Fruit fly (Drosophila melanogaster) whole organism, embryonic: ENCODE data around the gene CG5254.

Experiments used
- Adf1 ChIP-seq: fragments of 200-800 bp; sonication (Bioruptor generic); IDR thresholded peaks from 2 replicates; pipeline ENCODE4 v1.3.6; 2022; ENCODE audit warnings: missing biosample characterization, missing genetic modification characterization
- CG10959 ChIP-seq: fragments of 200-800 bp; sonication (Bioruptor generic); IDR thresholded peaks from 2 replicates; pipeline ENCODE4 v1.3.6; 2022; ENCODE audit warnings: missing biosample characterization, missing genetic modification characterization
- CG11247 ChIP-seq: fragments of 200-800 bp; sonication (Bioruptor generic); IDR thresholded peaks from 2 replicates; pipeline ENCODE4 v1.3.6; 2022; ENCODE audit warnings: missing biosample characterization, missing genetic modification characterization
- CG11560 ChIP-seq: fragments of 200-800 bp; sonication (Bioruptor generic); IDR thresholded peaks from 3 replicates; pipeline ENCODE4 v1.3.6; 2022; ENCODE audit warnings: missing biosample characterization, missing genetic modification characterization
- CG11695 ChIP-seq: fragments of 200-800 bp; sonication (Bioruptor generic); IDR thresholded peaks from 3 replicates; pipeline ENCODE4 v1.3.6; 2022; ENCODE audit warnings: missing biosample characterization, missing genetic modification characterization
- CG12236 ChIP-seq: fragments of 200-800 bp; sonication (Bioruptor generic); optimal IDR thresholded peaks from 2 replicates; lab custom pipeline; 2016; ENCODE audit warnings: missing biosample characterization, missing genetic modification characterization
- CG13287 ChIP-seq: fragments of 200-800 bp; sonication (Bioruptor generic); IDR thresholded peaks from 2 replicates; pipeline ENCODE4 v1.3.6; 2022; ENCODE audit warnings: missing biosample characterization, missing genetic modification characterization; ENCODE audit not compliant: partially characterized antibody
- CG13296 ChIP-seq: fragments of 200-800 bp; sonication (Bioruptor generic); optimal IDR thresholded peaks from 3 replicates; lab custom pipeline; 2018; ENCODE audit warnings: missing biosample characterization, mild to moderate bottlenecking, missing genetic modification characterization
- CG13775 ChIP-seq: fragments of 200-800 bp; sonication (Bioruptor generic); optimal IDR thresholded peaks from 3 replicates; lab custom pipeline; 2017; ENCODE audit warnings: missing biosample characterization, mild to moderate bottlenecking, missing genetic modification characterization
- CG15479 ChIP-seq: fragments of 200-800 bp; sonication (Bioruptor generic); optimal IDR thresholded peaks from 3 replicates; lab custom pipeline; 2019; ENCODE audit warnings: missing biosample characterization, mild to moderate bottlenecking, missing genetic modification characterization, moderate library complexity
- CG1603 ChIP-seq: fragments of 200-800 bp; sonication (Bioruptor generic); optimal IDR thresholded peaks from 2 replicates; lab custom pipeline; 2019; ENCODE audit warnings: missing biosample characterization, mild to moderate bottlenecking, missing genetic modification characterization, moderate library complexity
- CG17912 ChIP-seq: fragments of 200-800 bp; sonication (Bioruptor generic); optimal IDR thresholded peaks from 2 replicates; lab custom pipeline; 2018; ENCODE audit warnings: missing biosample characterization, mild to moderate bottlenecking, missing genetic modification characterization
- CG30431 ChIP-seq: fragments of 200-800 bp; sonication (Bioruptor generic); optimal IDR thresholded peaks from 2 replicates; lab custom pipeline; 2017; ENCODE audit warnings: missing biosample characterization, missing genetic modification characterization
- CG31388 ChIP-seq: fragments of 200-800 bp; sonication (Bioruptor generic); optimal IDR thresholded peaks from 2 replicates; lab custom pipeline; 2016; ENCODE audit warnings: missing biosample characterization, missing genetic modification characterization
- CG3407 ChIP-seq: fragments of 200-800 bp; sonication (Bioruptor generic); optimal IDR thresholded peaks from 2 replicates; lab custom pipeline; 2018; ENCODE audit warnings: missing biosample characterization, mild to moderate bottlenecking, missing genetic modification characterization
- CG7372 ChIP-seq: fragments of 200-800 bp; sonication (Bioruptor generic); IDR thresholded peaks from 2 replicates; pipeline ENCODE4 v1.3.6; 2022; ENCODE audit warnings: missing biosample characterization, missing genetic modification characterization
- CG8281 ChIP-seq: fragments of 200-800 bp; sonication (Bioruptor generic); optimal IDR thresholded peaks from 2 replicates; lab custom pipeline; 2018; ENCODE audit warnings: missing biosample characterization, mild to moderate bottlenecking, missing genetic modification characterization, moderate library complexity
- CG9609 ChIP-seq: fragments of 200-800 bp; sonication (Bioruptor generic); optimal IDR thresholded peaks from 3 replicates; lab custom pipeline; 2016; ENCODE audit warnings: missing biosample characterization, missing genetic modification characterization
- CG9797 ChIP-seq: fragments of 200-800 bp; sonication (Bioruptor generic); optimal IDR thresholded peaks from 3 replicates; lab custom pipeline; 2018; ENCODE audit warnings: missing biosample characterization, mild to moderate bottlenecking, missing genetic modification characterization
- Eip74EF ChIP-seq, 2 experiments: fragments of 200-800 bp in 1 of 2; fragments of >200 bp in 1 of 2; sonication (Bioruptor generic) in 1 of 2; optimal IDR thresholded peaks; 2 replicates each; lab custom pipeline; 2017 to 2019; ENCODE audit warnings: missing biosample characterization in 2 of 2, missing genetic modification characterization in 2 of 2, mild to moderate bottlenecking in 1 of 2, moderate library complexity in 1 of 2
- Hsf ChIP-seq: fragments of 200-800 bp; sonication (Bioruptor generic); optimal IDR thresholded peaks from 3 replicates; lab custom pipeline; 2016; ENCODE audit warnings: missing biosample characterization, missing genetic modification characterization
- Max ChIP-seq: fragments of 200-800 bp; sonication (Bioruptor generic); optimal IDR thresholded peaks from 2 replicates; lab custom pipeline; 2016; ENCODE audit warnings: missing biosample characterization, mild to moderate bottlenecking, missing genetic modification characterization
- Myb ChIP-seq: fragments of 200-800 bp; sonication (Bioruptor generic); optimal IDR thresholded peaks from 2 replicates; lab custom pipeline; 2016; ENCODE audit warnings: missing biosample characterization, missing genetic modification characterization
- NK7.1 ChIP-seq: fragments of 200-800 bp; sonication (Bioruptor generic); optimal IDR thresholded peaks from 3 replicates; lab custom pipeline; 2016; ENCODE audit warnings: missing biosample characterization, missing genetic modification characterization
- Nf-YB ChIP-seq: fragments of 200-800 bp; sonication (Bioruptor generic); optimal IDR thresholded peaks from 3 replicates; lab custom pipeline; 2019; ENCODE audit warnings: missing biosample characterization, mild to moderate bottlenecking, missing genetic modification characterization, moderate library complexity
- Oli ChIP-seq: fragments of 200-800 bp; sonication (Bioruptor generic); optimal IDR thresholded peaks from 2 replicates; lab custom pipeline; 2018; ENCODE audit warnings: missing biosample characterization, mild to moderate bottlenecking, missing genetic modification characterization, moderate library complexity
- Pdp1 ChIP-seq, 2 experiments: fragments of 200-800 bp; sonication (Bioruptor generic); optimal IDR thresholded peaks; 3 replicates each; lab custom pipeline; 2016; ENCODE audit warnings: missing biosample characterization in 2 of 2, missing genetic modification characterization in 2 of 2, mild to moderate bottlenecking in 1 of 2, moderate library complexity in 1 of 2
- aop ChIP-seq: fragments of 200-800 bp; sonication (Bioruptor generic); IDR thresholded peaks from 2 replicates; pipeline ENCODE4 v1.3.6; 2022; ENCODE audit warnings: missing biosample characterization, missing genetic modification characterization
- ap ChIP-seq: fragments of 200-800 bp; sonication (Bioruptor generic); IDR thresholded peaks from 2 replicates; pipeline ENCODE4 v1.3.6; 2022; ENCODE audit warnings: missing biosample characterization, missing genetic modification characterization
- ato ChIP-seq: fragments of 200-800 bp; sonication (Bioruptor generic); IDR thresholded peaks from 2 replicates; pipeline ENCODE4 v1.3.6; 2022; ENCODE audit warnings: missing biosample characterization, missing genetic modification characterization; ENCODE audit not compliant: partially characterized antibody
- cato ChIP-seq: fragments of 200-800 bp; sonication (Bioruptor generic); optimal IDR thresholded peaks from 2 replicates; lab custom pipeline; 2016; ENCODE audit warnings: missing biosample characterization, missing genetic modification characterization, borderline replicate concordance
- cg ChIP-seq: fragments of 200-800 bp; sonication (Bioruptor generic); optimal IDR thresholded peaks from 3 replicates; lab custom pipeline; 2019; ENCODE audit warnings: missing biosample characterization, mild to moderate bottlenecking, missing genetic modification characterization, moderate library complexity
- chif ChIP-seq, 2 experiments: fragments of 200-800 bp; sonication (Bioruptor generic); optimal IDR thresholded peaks; 3 replicates each; lab custom pipeline; 2016; ENCODE audit warnings: missing biosample characterization in 2 of 2, missing genetic modification characterization in 2 of 2
- chn ChIP-seq: fragments of 200-800 bp; sonication (Bioruptor generic); optimal IDR thresholded peaks from 2 replicates; lab custom pipeline; 2016; ENCODE audit warnings: missing biosample characterization, missing genetic modification characterization
- ci ChIP-seq: fragments of 200-800 bp; sonication (Bioruptor generic); IDR thresholded peaks from 3 replicates; pipeline ENCODE4 v1.3.6; 2022; ENCODE audit warnings: missing biosample characterization, missing genetic modification characterization
- da ChIP-seq: fragments of 200-800 bp; sonication (Bioruptor generic); optimal IDR thresholded peaks from 2 replicates; lab custom pipeline; 2016; ENCODE audit warnings: missing biosample characterization, missing genetic modification characterization
- dm ChIP-seq: fragments of 200-800 bp; sonication (Bioruptor generic); optimal IDR thresholded peaks from 3 replicates; lab custom pipeline; 2016; ENCODE audit warnings: missing biosample characterization, missing genetic modification characterization
- gfzf ChIP-seq: fragments of 200-800 bp; sonication (Bioruptor generic); optimal IDR thresholded peaks from 2 replicates; lab custom pipeline; 2016; ENCODE audit warnings: missing biosample characterization, mild to moderate bottlenecking, missing genetic modification characterization, moderate library complexity
- her ChIP-seq: fragments of 200-800 bp; sonication (Bioruptor generic); optimal IDR thresholded peaks from 2 replicates; lab custom pipeline; 2016; ENCODE audit warnings: missing biosample characterization, missing genetic modification characterization
- hkb ChIP-seq, 2 experiments: fragments of 200-800 bp in 1 of 2; fragments of >200 bp in 1 of 2; sonication (Bioruptor generic) in 1 of 2; IDR thresholded peaks in 1 of 2; optimal IDR thresholded peaks in 1 of 2; 2 replicates each; pipeline versions ENCODE4 v1.3.6 to Lab custom; 2017 to 2022; ENCODE audit warnings: missing biosample characterization in 1 of 2, missing genetic modification characterization in 1 of 2
- lola ChIP-seq, 3 experiments: fragments of >200 bp in 2 of 3; fragments of 200-800 bp in 1 of 3; sonication (Bioruptor generic) in 1 of 3; optimal IDR thresholded peaks; 2 replicates each; lab custom pipeline; 2017 to 2019; ENCODE audit warnings: missing biosample characterization in 3 of 3, missing genetic modification characterization in 3 of 3, mild to moderate bottlenecking in 1 of 3, moderate library complexity in 1 of 3
- pan ChIP-seq, 4 experiments: fragments of >200 bp in 3 of 4; fragments of 200-800 bp in 1 of 4; sonication (Bioruptor generic) in 1 of 4; optimal IDR thresholded peaks in 3 of 4; IDR thresholded peaks in 1 of 4; 2 replicates each; pipeline versions ENCODE4 v1.3.6 to Lab custom; 2017 to 2022; ENCODE audit warnings: missing biosample characterization in 2 of 4, missing genetic modification characterization in 2 of 4, mixed read lengths in 1 of 4
- peb ChIP-seq: fragments of 200-800 bp; sonication (Bioruptor generic); IDR thresholded peaks from 2 replicates; pipeline ENCODE4 v1.3.6; 2022; ENCODE audit warnings: missing biosample characterization, missing genetic modification characterization
- sens-2 ChIP-seq: fragments of 200-800 bp; sonication (Bioruptor generic); IDR thresholded peaks from 2 replicates; pipeline ENCODE4 v1.3.6; 2022; ENCODE audit warnings: missing biosample characterization, missing genetic modification characterization
- sisA ChIP-seq: fragments of 200-800 bp; sonication (Bioruptor generic); IDR thresholded peaks from 2 replicates; pipeline ENCODE4 v1.3.6; 2022; ENCODE audit warnings: missing biosample characterization, missing genetic modification characterization
- slbo ChIP-seq: fragments of 200-800 bp; sonication (Bioruptor generic); IDR thresholded peaks from 2 replicates; pipeline ENCODE4 v1.3.6; 2022; ENCODE audit warnings: missing biosample characterization, missing genetic modification characterization
- tll ChIP-seq, 2 experiments: fragments of 200-800 bp in 1 of 2; fragments of >200 bp in 1 of 2; sonication (Bioruptor generic) in 1 of 2; optimal IDR thresholded peaks; 2 replicates each; lab custom pipeline; 2017 to 2019; ENCODE audit warnings: missing biosample characterization in 2 of 2, missing genetic modification characterization in 2 of 2, mild to moderate bottlenecking in 1 of 2, moderate library complexity in 1 of 2
- trh ChIP-seq: fragments of 200-800 bp; sonication (Bioruptor generic); optimal IDR thresholded peaks from 2 replicates; lab custom pipeline; 2016; ENCODE audit warnings: missing biosample characterization, missing genetic modification characterization
- ttk ChIP-seq: fragments of 200-800 bp; sonication (Bioruptor generic); IDR thresholded peaks from 2 replicates; pipeline ENCODE4 v2.1.2; 2022; ENCODE audit warnings: missing biosample characterization, missing genetic modification characterization

CG5254 gene

DNA sequence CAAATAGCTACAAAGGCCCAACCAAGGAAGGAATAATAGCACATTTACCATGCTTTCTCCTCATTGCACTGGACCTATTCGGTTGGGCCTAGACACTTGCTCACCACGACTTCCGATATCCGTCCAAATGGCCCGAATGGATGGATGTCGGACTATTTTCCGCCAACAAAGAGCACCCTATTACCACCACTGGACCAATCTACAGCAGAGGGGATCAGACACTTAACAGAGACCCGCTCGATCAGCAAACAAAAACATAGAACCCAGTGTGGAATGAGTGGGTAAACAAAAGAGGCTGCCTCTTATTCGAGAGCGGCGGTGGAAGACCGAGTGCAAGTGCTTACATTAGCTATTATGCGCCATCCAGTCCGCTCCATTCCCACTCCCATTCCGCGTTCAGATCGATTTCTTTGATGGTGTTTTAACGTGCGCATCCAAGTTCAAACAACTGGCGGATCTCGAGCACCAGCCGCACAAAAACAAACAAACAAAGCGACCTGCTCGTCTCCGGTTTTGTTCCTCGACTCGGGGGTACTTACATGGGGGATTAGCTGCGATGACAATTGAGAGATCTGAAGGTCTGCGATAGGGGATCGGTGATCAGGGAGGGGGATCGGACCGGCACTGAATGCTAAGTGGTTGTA lies 18.5 kb downstream of the CG5254 start (continued):
- no peak for TF ChIP-seq CG15479 (GFP tag; lab: Kevin White, UChicago)
- TF ChIP-seq slbo (GFP tag; lab: Robert Waterston, UW), result no peak
- TF ChIP-seq ci (GFP tag; lab: Robert Waterston, UW), result 0 out of 3 replicates have a peak, but pooled peaks have one; percentile 30
- no peak for TF ChIP-seq Max (GFP tag; lab: Kevin White, UChicago)
- no peak for TF ChIP-seq CG13287 (GFP tag; lab: Robert Waterston, UW)
- no peak for TF ChIP-seq CG8281
- TF ChIP-seq NK7.1 (GFP tag; lab: Kevin White, UChicago), result no peak
- no peak for TF ChIP-seq CG9609 (GFP tag; lab: Kevin White, UChicago)
- TF ChIP-seq CG7372 (GFP tag; lab: Robert Waterston, UW), result no peak
- no peak for TF ChIP-seq Eip74EF (GFP tag; optimal IDR thresholded peaks at IDR 0.05; lab: Kevin White, UChicago)
- no peak for TF ChIP-seq hkb (optimal IDR thresholded peaks at IDR 0.05; lab: Kevin White, UChicago)
- no peak for TF ChIP-seq hkb (GFP tag; IDR thresholded peaks at IDR 0.05; lab: Robert Waterston, UW)
- TF ChIP-seq CG10959 (GFP tag; lab: Robert Waterston, UW), result no peak
- no peak for TF ChIP-seq chif (GFP tag; optimal IDR thresholded peaks at IDR 0.05; lab: Kevin White, UChicago)
- peak; percentile 3 for TF ChIP-seq CG1603
- TF ChIP-seq CG9797 (GFP tag; lab: Kevin White, UChicago), result no peak
- TF ChIP-seq CG11560 (tag; lab: Robert Waterston, UW), result no peak
- TF ChIP-seq Hsf (GFP tag; lab: Kevin White, UChicago), result no peak
- no peak for TF ChIP-seq trh
- TF ChIP-seq peb (GFP tag; lab: Robert Waterston, UW), result no peak
- no peak for TF ChIP-seq tll (GFP tag; optimal IDR thresholded peaks at IDR 0.05; lab: Kevin White, UChicago)
- TF ChIP-seq ttk, result no peak
- TF ChIP-seq her (GFP tag; lab: Kevin White, UChicago), result no peak
- no peak for TF ChIP-seq Adf1
- TF ChIP-seq ap, result no peak
- TF ChIP-seq cg (GFP tag; lab: Kevin White, UChicago), result no peak
- TF ChIP-seq Myb, result no peak
- TF ChIP-seq sens-2 (GFP tag; lab: Robert Waterston, UW), result no peak
- no peak for TF ChIP-seq da (GFP tag; lab: Kevin White, UChicago)
- TF ChIP-seq aop, result no peak
- TF ChIP-seq CG30431 (GFP tag; lab: Kevin White, UChicago), result no peak
- peak in 1 of 2 experiments; percentile 13 for TF ChIP-seq Pdp1 (GFP tag; optimal IDR thresholded peaks at IDR 0.05; lab: Kevin White, UChicago)
- peak in 1 of 3 experiments; percentile 2 for TF ChIP-seq lola (GFP tag; optimal IDR thresholded peaks at IDR 0.05; lab: Kevin White, UChicago)
- no peak for TF ChIP-seq CG17912 (GFP tag; lab: Kevin White, UChicago)
- TF ChIP-seq Nf-YB, result no peak
- no peak for TF ChIP-seq CG11695 (GFP tag; lab: Robert Waterston, UW)
- TF ChIP-seq CG31388 (GFP tag; lab: Kevin White, UChicago), result no peak
- no peak for TF ChIP-seq CG13775 (GFP tag; lab: Kevin White, UChicago)
- no peak for TF ChIP-seq CG11247 (GFP tag; lab: Robert Waterston, UW)
- TF ChIP-seq pan (optimal IDR thresholded peaks at IDR 0.05; lab: Kevin White, UChicago), result no peak
- TF ChIP-seq pan (GFP tag; optimal IDR thresholded peaks at IDR 0.05 in 1 of 2, IDR thresholded peaks at IDR 0.05 in 1 of 2), result no peak
- no peak for TF ChIP-seq Oli (tag; lab: Kevin White, UChicago)
- TF ChIP-seq CG3407 (GFP tag; lab: Kevin White, UChicago), result peak; percentile 4
- TF ChIP-seq CG12236 (GFP tag; lab: Kevin White, UChicago), result no peak
- no peak for TF ChIP-seq dm (GFP tag; lab: Kevin White, UChicago)
- TF ChIP-seq ato, result no peak
- no peak for TF ChIP-seq CG13296 (GFP tag; lab: Kevin White, UChicago)
- no peak for TF ChIP-seq cato
- TF ChIP-seq sisA (GFP tag; lab: Robert Waterston, UW), result no peak
- no peak for TF ChIP-seq chn (GFP tag; lab: Kevin White, UChicago)
- no peak for TF ChIP-seq gfzf (GFP tag; lab: Kevin White, UChicago)
